Worm (Caenorhabditis elegans) whole organism, L2 larva: ENCODE data around the gene T11F9.21.

Source experiments
- C34F6.9 ChIP-seq: fragments of 150-350 bp; optimal IDR thresholded peaks from 2 replicates; lab custom pipeline; 2014; ENCODE audit warnings: missing biosample characterization, missing genetic modification characterization
- R02D3.7 ChIP-seq: fragments of 150-350 bp; optimal IDR thresholded peaks from 2 replicates; lab custom pipeline; 2014; ENCODE audit warnings: missing biosample characterization, missing genetic modification characterization
- Y55F3AM.14 ChIP-seq: fragments of 200-800 bp; sonication (Bioruptor generic); optimal IDR thresholded peaks from 2 replicates; lab custom pipeline; 2018; ENCODE audit warnings: mild to moderate bottlenecking, missing genetic modification characterization, missing compliant biosample characterization
- ZK546.5 ChIP-seq: sonication (generic microtip); optimal IDR thresholded peaks from 2 replicates; lab custom pipeline; 2017; ENCODE audit warnings: missing biosample characterization, missing genetic modification characterization
- alr-1 ChIP-seq: fragments of 150-350 bp; optimal IDR thresholded peaks from 2 replicates; lab custom pipeline; 2014; ENCODE audit warnings: missing biosample characterization, missing genetic modification characterization
- aly-2 ChIP-seq: fragments of 150-350 bp; optimal IDR thresholded peaks from 2 replicates; lab custom pipeline; 2014; ENCODE audit warnings: missing biosample characterization, missing genetic modification characterization
- ama-1 ChIP-seq: fragments of 150-350 bp; optimal IDR thresholded peaks from 2 replicates; lab custom pipeline; 2018; ENCODE audit warnings: inconsistent platforms
- blmp-1 ChIP-seq: sonication (generic microtip); optimal IDR thresholded peaks from 2 replicates; lab custom pipeline; 2017; ENCODE audit warnings: missing genetic modification characterization, mild to moderate bottlenecking, missing compliant biosample characterization, antibody characterized with exemption, moderate library complexity; ENCODE audit not compliant: insufficient read depth
- ceh-16 ChIP-seq: fragments of 150-350 bp; optimal IDR thresholded peaks from 2 replicates; lab custom pipeline; 2014; ENCODE audit warnings: missing biosample characterization, missing genetic modification characterization
- ceh-82 ChIP-seq: fragments of 150-350 bp; optimal IDR thresholded peaks from 2 replicates; lab custom pipeline; 2014; ENCODE audit warnings: missing biosample characterization, missing genetic modification characterization
- crh-2 ChIP-seq: sonication (generic microtip); optimal IDR thresholded peaks from 2 replicates; lab custom pipeline; 2017; ENCODE audit warnings: missing biosample characterization, missing genetic modification characterization
- dmd-4 ChIP-seq: sonication (generic microtip); optimal IDR thresholded peaks from 2 replicates; lab custom pipeline; 2017; ENCODE audit warnings: missing biosample characterization, missing genetic modification characterization
- egl-27 ChIP-seq: sonication (generic microtip); optimal IDR thresholded peaks from 3 replicates; lab custom pipeline; 2017; ENCODE audit warnings: missing biosample characterization, missing genetic modification reagents, missing genetic modification characterization
- elt-3 ChIP-seq: sonication (generic microtip); optimal IDR thresholded peaks from 2 replicates; lab custom pipeline; 2017; ENCODE audit warnings: missing biosample characterization, missing genetic modification characterization
- fos-1 ChIP-seq: fragments of 150-350 bp; optimal IDR thresholded peaks from 2 replicates; lab custom pipeline; 2014; ENCODE audit warnings: missing biosample characterization, missing genetic modification characterization
- gmeb-1 ChIP-seq: fragments of 150-350 bp; optimal IDR thresholded peaks from 2 replicates; lab custom pipeline; 2014; ENCODE audit warnings: missing biosample characterization, missing genetic modification characterization
- lin-11 ChIP-seq: fragments of 150-350 bp; sonication (generic microtip); optimal IDR thresholded peaks from 2 replicates; lab custom pipeline; 2014; ENCODE audit warnings: missing biosample characterization, missing genetic modification characterization, inconsistent platforms, mixed read lengths
- lin-13 ChIP-seq: fragments of 150-350 bp; optimal IDR thresholded peaks from 2 replicates; lab custom pipeline; 2014; ENCODE audit warnings: missing biosample characterization, missing genetic modification reagents, missing genetic modification characterization
- lin-39 ChIP-seq: fragments of 150-350 bp; optimal IDR thresholded peaks from 2 replicates; lab custom pipeline; 2014; ENCODE audit warnings: missing biosample characterization, missing genetic modification reagents, missing genetic modification characterization
- lsy-2 ChIP-seq, 2 experiments: fragments of 150-350 bp in 1 of 2; sonication (generic microtip) in 1 of 2; optimal IDR thresholded peaks; 2 replicates each; lab custom pipeline; 2014 to 2017; ENCODE audit warnings: missing biosample characterization in 2 of 2, missing genetic modification characterization in 2 of 2
- mab-5 ChIP-seq: fragments of 150-350 bp; optimal IDR thresholded peaks from 2 replicates; lab custom pipeline; 2014; ENCODE audit warnings: missing biosample characterization, missing genetic modification characterization
- mbf-1 ChIP-seq: sonication (generic microtip); optimal IDR thresholded peaks from 2 replicates; lab custom pipeline; 2017; ENCODE audit warnings: missing biosample characterization, missing genetic modification characterization
- nhr-10 ChIP-seq: sonication (generic microtip); optimal IDR thresholded peaks from 2 replicates; lab custom pipeline; 2017; ENCODE audit warnings: missing biosample characterization, missing genetic modification characterization
- nhr-11 ChIP-seq: fragments of 150-350 bp; optimal IDR thresholded peaks from 2 replicates; lab custom pipeline; 2014; ENCODE audit warnings: missing biosample characterization, missing genetic modification characterization
- nhr-12 ChIP-seq: fragments of 150-350 bp; optimal IDR thresholded peaks from 2 replicates; lab custom pipeline; 2014; ENCODE audit warnings: missing biosample characterization, missing genetic modification characterization
- nhr-129 ChIP-seq: fragments of 150-350 bp; optimal IDR thresholded peaks from 2 replicates; lab custom pipeline; 2014; ENCODE audit warnings: missing biosample characterization, missing genetic modification characterization
- nhr-21 ChIP-seq: fragments of 150-350 bp; optimal IDR thresholded peaks from 2 replicates; lab custom pipeline; 2014; ENCODE audit warnings: missing biosample characterization, missing genetic modification characterization
- nhr-23 ChIP-seq: fragments of 150-350 bp; optimal IDR thresholded peaks from 2 replicates; lab custom pipeline; 2014; ENCODE audit warnings: missing biosample characterization, missing genetic modification reagents, missing genetic modification characterization
- nhr-237 ChIP-seq: fragments of 150-350 bp; optimal IDR thresholded peaks from 2 replicates; lab custom pipeline; 2014; ENCODE audit warnings: missing biosample characterization, missing genetic modification characterization
- nhr-25 ChIP-seq: fragments of 150-350 bp; sonication (generic microtip); optimal IDR thresholded peaks from 3 replicates; lab custom pipeline; 2014; ENCODE audit warnings: missing biosample characterization, missing genetic modification characterization
- nhr-6 ChIP-seq: fragments of 150-350 bp; optimal IDR thresholded peaks from 2 replicates; lab custom pipeline; 2014; ENCODE audit warnings: missing biosample characterization, missing genetic modification characterization
- peb-1 ChIP-seq: fragments of 150-350 bp; optimal IDR thresholded peaks from 2 replicates; lab custom pipeline; 2014; ENCODE audit warnings: missing biosample characterization, missing genetic modification characterization
- sem-4 ChIP-seq: fragments of 150-350 bp; optimal IDR thresholded peaks from 2 replicates; lab custom pipeline; 2014; ENCODE audit warnings: missing biosample characterization, missing genetic modification reagents, missing genetic modification characterization
- sma-3 ChIP-seq: sonication (generic microtip); optimal IDR thresholded peaks from 2 replicates; lab custom pipeline; 2016; ENCODE audit warnings: missing genetic modification reagents, missing genetic modification characterization, missing compliant biosample characterization
- sma-9 ChIP-seq, 2 experiments: fragments of 150-350 bp in 1 of 2; sonication (generic microtip) in 1 of 2; optimal IDR thresholded peaks; 2 replicates each; lab custom pipeline; 2014 to 2016; ENCODE audit warnings: missing genetic modification characterization in 2 of 2, mild to moderate bottlenecking in 1 of 2, missing biosample characterization in 1 of 2, missing compliant biosample characterization in 1 of 2, missing genetic modification reagents in 1 of 2, moderate library complexity in 1 of 2
- snpc-4 ChIP-seq: fragments of 150-350 bp; optimal IDR thresholded peaks from 2 replicates; lab custom pipeline; 2014; ENCODE audit warnings: missing biosample characterization, missing genetic modification characterization
- unc-39 ChIP-seq: fragments of 150-350 bp; optimal IDR thresholded peaks from 2 replicates; lab custom pipeline; 2014; ENCODE audit warnings: missing biosample characterization, missing genetic modification characterization
- unc-55 ChIP-seq: fragments of 150-350 bp; sonication (generic microtip); optimal IDR thresholded peaks from 3 replicates; lab custom pipeline; 2014; ENCODE audit warnings: missing biosample characterization, missing genetic modification reagents, missing genetic modification characterization
- unc-62 ChIP-seq: fragments of 150-350 bp; optimal IDR thresholded peaks from 2 replicates; lab custom pipeline; 2014; ENCODE audit warnings: missing biosample characterization, missing genetic modification reagents, missing genetic modification characterization
- zag-1 ChIP-seq: fragments of 150-350 bp; optimal IDR thresholded peaks from 2 replicates; lab custom pipeline; 2014; ENCODE audit warnings: missing biosample characterization, missing genetic modification characterization
- ztf-11 ChIP-seq: sonication (generic microtip); optimal IDR thresholded peaks from 2 replicates; lab custom pipeline; 2017; ENCODE audit warnings: missing biosample characterization, missing genetic modification characterization
- ztf-4 ChIP-seq: fragments of 150-350 bp; optimal IDR thresholded peaks from 2 replicates; lab custom pipeline; 2014; ENCODE audit warnings: missing biosample characterization, missing genetic modification characterization

The T11F9.21 gene

DNA sequence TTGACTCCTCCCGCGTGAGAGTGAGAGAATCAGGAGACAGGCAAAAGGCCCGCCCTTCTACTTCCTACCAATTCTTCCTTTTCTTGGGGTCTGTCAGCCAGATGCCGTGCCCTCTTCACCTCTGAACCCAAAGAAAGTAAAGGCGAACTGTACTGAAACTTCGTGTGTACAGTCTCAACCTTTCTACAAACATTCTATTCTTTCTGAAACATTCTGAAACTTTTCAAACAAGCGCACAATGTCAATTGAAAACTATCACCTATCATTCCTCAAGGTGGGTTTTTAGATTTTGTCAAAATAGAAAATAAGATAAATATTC lies 39.9 kb downstream of the T11F9.21 start:
- TF ChIP-seq ama-1 (peak; percentile 63), unc-55 (GFP tag; lab: Kevin White, UChicago) (no peak)

ce11 chrV:11532964-11533363 lies 40.4 kb downstream of the T11F9.21 start:
- TF ChIP-seq lin-11 (tag; lab: Kevin White, UChicago) (no peak), nhr-23 (tag; lab: Kevin White, UChicago) (no peak), C34F6.9 (no peak), lsy-2 (tag; optimal IDR thresholded peaks at IDR 0.05; lab: Kevin White, UChicago) (no peak), nhr-12 (tag; lab: Kevin White, UChicago) (no peak), R02D3.7 (tag; lab: Kevin White, UChicago) (no peak), Y55F3AM.14 (peak; percentile 61), elt-3 (tag; lab: Kevin White, UChicago) (no peak), nhr-11 (no peak), blmp-1 (tag; lab: Kevin White, UChicago) (peak; percentile 100), peb-1 (tag; lab: Kevin White, UChicago) (no peak), nhr-237 (tag; lab: Kevin White, UChicago) (no peak), zag-1 (tag; lab: Kevin White, UChicago) (no peak), nhr-129 (peak; percentile 67), aly-2 (tag; lab: Kevin White, UChicago) (no peak), sma-3 (peak; percentile 72), ceh-16 (tag; lab: Kevin White, UChicago) (no peak), ceh-82 (tag; lab: Kevin White, UChicago) (no peak), mbf-1 (tag; lab: Kevin White, UChicago) (no peak), nhr-6 (tag; lab: Kevin White, UChicago) (no peak), ama-1 (no peak), sem-4 (tag; lab: Kevin White, UChicago) (peak; percentile 80), dmd-4 (tag; lab: Kevin White, UChicago) (no peak), ZK546.5 (no peak), nhr-10 (tag; lab: Kevin White, UChicago) (no peak), unc-55 (GFP tag; lab: Kevin White, UChicago) (no peak), alr-1 (tag; lab: Kevin White, UChicago) (no peak), nhr-25 (tag; lab: Kevin White, UChicago) (peak; percentile 88), fos-1 (tag; lab: Kevin White, UChicago) (peak; percentile 33), sma-9 (GFP tag; optimal IDR thresholded peaks at IDR 0.05; lab: Kevin White, UChicago) (peak; percentile 87), sma-9 (tag; optimal IDR thresholded peaks at IDR 0.05; lab: Kevin White, UChicago) (no peak), unc-62 (GFP tag; lab: Kevin White, UChicago) (no peak), unc-39 (tag; lab: Kevin White, UChicago) (no peak), mab-5 (tag; lab: Kevin White, UChicago) (no peak), crh-2 (tag; lab: Kevin White, UChicago) (no peak), ztf-11 (no peak), egl-27 (tag; lab: Kevin White, UChicago) (peak; percentile 62), lin-39 (tag; lab: Kevin White, UChicago) (no peak), lin-13 (GFP tag; lab: Kevin White, UChicago) (no peak), gmeb-1 (tag; lab: Kevin White, UChicago) (no peak), nhr-21 (tag; lab: Kevin White, UChicago) (peak; percentile 46), ztf-4 (no peak)

DNA sequence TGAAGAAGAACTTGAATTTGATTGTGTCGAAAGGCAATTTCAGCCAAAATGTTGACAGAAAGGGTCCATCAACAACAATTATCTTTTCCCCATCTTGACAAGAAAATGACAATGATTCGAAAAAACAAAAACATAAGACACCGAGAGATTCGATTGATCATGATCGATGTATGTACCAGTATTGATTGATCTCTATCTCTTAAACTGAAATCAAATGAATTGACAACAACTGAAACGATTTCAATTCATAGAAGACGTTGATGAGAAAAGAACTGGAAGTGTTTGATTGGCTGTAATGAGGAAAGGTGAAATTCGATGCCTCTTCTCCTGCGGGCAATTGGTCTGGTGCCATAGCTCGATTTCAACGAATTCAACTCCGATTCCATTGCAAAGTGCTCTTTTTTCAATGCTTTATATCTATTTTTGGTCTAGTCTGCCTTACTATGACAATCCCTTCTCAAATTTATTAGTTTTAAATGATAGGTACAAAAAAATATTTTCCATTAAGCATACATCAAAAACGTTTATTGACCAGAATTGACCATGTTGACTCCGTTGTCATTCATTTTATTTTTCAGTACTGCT lies 40.9 kb downstream of the T11F9.21 start:
- TF ChIP-seq mab-5 (tag; lab: Kevin White, UChicago): no peak
- TF ChIP-seq snpc-4 (tag; lab: Kevin White, UChicago): no peak
- TF ChIP-seq unc-55 (GFP tag; lab: Kevin White, UChicago): no peak
